Worm (Caenorhabditis elegans) whole organism, midembryonic: ENCODE data around the gene F44G3.7.

ENCODE experiments used
- cog-1 ChIP-seq: sonication (generic microtip); optimal IDR thresholded peaks from 2 replicates; lab custom pipeline; 2016; ENCODE audit warnings: missing genetic modification characterization, missing compliant biosample characterization
- flt-1 ChIP-seq: fragments of 200-800 bp; sonication (Bioruptor generic); IDR thresholded peaks from 2 replicates; pipeline ENCODE4 v1.3.6; 2022; ENCODE audit warnings: missing genetic modification characterization, missing compliant biosample characterization
- klf-2 ChIP-seq: fragments of 200-800 bp; sonication (Bioruptor generic); conservative IDR thresholded peaks from 2 replicates; pipeline ENCODE4 v1.3.6; 2022; ENCODE audit warnings: missing genetic modification reagents, missing genetic modification characterization, missing compliant biosample characterization

DNA sequence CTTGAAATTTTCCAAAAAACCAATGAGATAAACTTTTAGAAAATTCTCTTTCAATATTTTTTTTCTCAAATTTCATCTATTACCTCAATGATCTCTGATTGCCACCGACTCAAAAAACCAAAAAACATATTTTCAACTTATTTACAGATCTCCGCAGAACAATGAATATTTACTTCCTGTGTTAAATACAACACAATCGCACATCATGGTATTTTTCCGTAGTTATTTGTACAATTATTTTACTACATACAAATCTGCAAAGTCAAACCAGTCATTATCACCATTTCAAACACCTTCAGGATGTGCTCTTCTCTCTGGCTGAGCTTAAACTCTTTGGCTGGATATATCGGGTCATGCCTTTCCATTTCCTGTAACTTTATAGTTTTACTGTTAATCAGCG is 29.0 kb upstream of the F44G3.7 start, which contains the start of gene str-108:
- TF ChIP-seq flt-1 (GFP tag; lab: Robert Waterston, UW): no peak
- no peak for TF ChIP-seq cog-1 (tag; lab: Kevin White, UChicago)
- no peak for TF ChIP-seq klf-2
